Fruit fly (Drosophila melanogaster): ENCODE data around the gene CG32982.

Gene CG32982

dm6 chr2L:9176114-9176553 is 50.6 kb downstream of the CG32982 start (continued):
- TF ChIP-seq CG12071 (GFP tag; optimal IDR thresholded peaks at IDR 0.05): peak; percentile 61
- TF ChIP-seq MBD-R2 (GFP tag; IDR thresholded peaks at IDR 0.05): no peak; the same call in 1 of the 2 replicates
- no peak for TF ChIP-seq CG8281 (tag; optimal IDR thresholded peaks at IDR 0.05)
- TF ChIP-seq sc (optimal IDR thresholded peaks at IDR 0.05): no peak
- no peak for TF ChIP-seq sc (GFP tag; optimal IDR thresholded peaks at IDR 0.05)
- no peak for TF ChIP-seq CG12391 (tag; optimal IDR thresholded peaks at IDR 0.05)
- TF ChIP-seq H2.0 (GFP tag; IDR thresholded peaks at IDR 0.05): no peak
- no peak for TF ChIP-seq CG7372 (GFP tag; IDR thresholded peaks at IDR 0.05)
- TF ChIP-seq CG9817 (tag; optimal IDR thresholded peaks at IDR 0.05): no peak
- peak; percentile 38 for TF ChIP-seq PHDP (tag; optimal IDR thresholded peaks at IDR 0.05)
- peak; percentile 41; the same call in 1 of the 2 replicates for TF ChIP-seq hbn (GFP tag; IDR thresholded peaks at IDR 0.05; ENCODE audit: partially characterized antibody)
- no peak for TF ChIP-seq maf-S (GFP tag; optimal IDR thresholded peaks at IDR 0.05)
- TF ChIP-seq kah (GFP tag; optimal IDR thresholded peaks at IDR 0.05): peak; percentile 76
- TF ChIP-seq fd102C (GFP tag; optimal IDR thresholded peaks at IDR 0.05): no peak
- no peak for TF ChIP-seq GATAe (GFP tag; conservative IDR thresholded peaks at IDR 0.05)
- no peak for TF ChIP-seq Dad (GFP tag; optimal IDR thresholded peaks at IDR 0.05)
- TF ChIP-seq CG1792 (GFP tag; optimal IDR thresholded peaks at IDR 0.05): no peak
- no peak for TF ChIP-seq CG7357 (GFP tag; IDR thresholded peaks at IDR 0.05)
- TF ChIP-seq CG10565 (GFP tag; optimal IDR thresholded peaks at IDR 0.05): no peak
- TF ChIP-seq dati (GFP tag; IDR thresholded peaks at IDR 0.05): no peak
- TF ChIP-seq HLH3B (GFP tag; IDR thresholded peaks at IDR 0.05): peak; percentile 27; the same call in 1 of the 2 replicates
- peak; percentile 19 for TF ChIP-seq odd (GFP tag; optimal IDR thresholded peaks at IDR 0.05)
- no peak for TF ChIP-seq HLH54F (GFP tag; optimal IDR thresholded peaks at IDR 0.05)
- no peak for TF ChIP-seq CG3065 (GFP tag; optimal IDR thresholded peaks at IDR 0.05)
- no peak for TF ChIP-seq CG15011 (GFP tag; optimal IDR thresholded peaks at IDR 0.05)
- TF ChIP-seq CG7271 (tag; optimal IDR thresholded peaks at IDR 0.05): no peak
- TF ChIP-seq CG8290 (GFP tag; optimal IDR thresholded peaks at IDR 0.05): no peak
- peak; percentile 42 to 58 for TF ChIP-seq CG8290 (tag; optimal IDR thresholded peaks at IDR 0.05)
- no peak for TF ChIP-seq ab (GFP tag; optimal IDR thresholded peaks at IDR 0.05)
- no peak for TF ChIP-seq CG10654 (GFP tag; optimal IDR thresholded peaks at IDR 0.05)
- TF ChIP-seq CG7786 (GFP tag; optimal IDR thresholded peaks at IDR 0.05): no peak
- no peak for TF ChIP-seq psq (GFP tag; optimal IDR thresholded peaks at IDR 0.05)
- TF ChIP-seq pnt (GFP tag; optimal IDR thresholded peaks at IDR 0.05): no peak
- peak; percentile 73; the same call in 2 of the 3 replicates for TF ChIP-seq CG11695 (GFP tag; IDR thresholded peaks at IDR 0.05)
- TF ChIP-seq CG17361 (GFP tag; IDR thresholded peaks at IDR 0.05): no peak
- no peak for TF ChIP-seq hb (GFP tag; IDR thresholded peaks at IDR 0.05; ENCODE audit: partially characterized antibody)
- no peak for TF ChIP-seq CG10462 (GFP tag; optimal IDR thresholded peaks at IDR 0.05)
- TF ChIP-seq CG1832 (GFP tag; optimal IDR thresholded peaks at IDR 0.05): peak; percentile 97
- peak; percentile 59 for TF ChIP-seq CG3281 (GFP tag; optimal IDR thresholded peaks at IDR 0.05)
- TF ChIP-seq ssp (GFP tag; IDR thresholded peaks at IDR 0.05): no peak
- TF ChIP-seq CG10366 (GFP tag; IDR thresholded peaks at IDR 0.05): no peak
- TF ChIP-seq tup (GFP tag; optimal IDR thresholded peaks at IDR 0.05): no peak
- no peak for TF ChIP-seq fu2 (GFP tag; optimal IDR thresholded peaks at IDR 0.05)
- TF ChIP-seq klu (GFP tag; IDR thresholded peaks at IDR 0.05): no peak
- TF ChIP-seq cwo (GFP tag; optimal IDR thresholded peaks at IDR 0.05): peak; percentile 44
- peak; percentile 4 for TF ChIP-seq NfI (GFP tag; optimal IDR thresholded peaks at IDR 0.05)
- no peak for TF ChIP-seq NC2β (GFP tag; optimal IDR thresholded peaks at IDR 0.05)
- TF ChIP-seq tio (GFP tag; optimal IDR thresholded peaks at IDR 0.05): no peak
- peak; percentile 13 for TF ChIP-seq fd64A (GFP tag; optimal IDR thresholded peaks at IDR 0.05)
- TF ChIP-seq CG16815 (GFP tag; optimal IDR thresholded peaks at IDR 0.05): no peak
- TF ChIP-seq repo (GFP tag; optimal IDR thresholded peaks at IDR 0.05): peak; percentile 20
- TF ChIP-seq CG8388 (GFP tag; optimal IDR thresholded peaks at IDR 0.05): peak; percentile 15

All from whole organism, embryonic.